Fruit fly (Drosophila melanogaster) whole organism, embryonic: ENCODE data around the gene CycB3.

Source experiments
- Antp ChIP-seq: fragments of 200-800 bp; sonication (Bioruptor generic); optimal IDR thresholded peaks from 3 replicates; lab custom pipeline; 2016; ENCODE audit warnings: missing biosample characterization, missing genetic modification characterization
- B-H1 ChIP-seq: fragments of 200-800 bp; sonication (Bioruptor generic); IDR thresholded peaks from 3 replicates; pipeline ENCODE4 v1.3.6; 2022; ENCODE audit warnings: missing biosample characterization, missing genetic modification characterization
- BtbVII ChIP-seq: fragments of 200-800 bp; sonication (Bioruptor generic); optimal IDR thresholded peaks from 3 replicates; lab custom pipeline; 2017; ENCODE audit warnings: missing biosample characterization, mild to moderate bottlenecking, missing genetic modification characterization
- C15 ChIP-seq: fragments of 200-800 bp; sonication (Bioruptor generic); IDR thresholded peaks from 3 replicates; pipeline ENCODE4 v1.3.6; 2022; ENCODE audit warnings: missing biosample characterization, missing genetic modification characterization
- CG1024 ChIP-seq: fragments of 200-800 bp; sonication (Bioruptor generic); IDR thresholded peaks from 2 replicates; pipeline ENCODE4 v1.3.6; 2022; ENCODE audit warnings: missing biosample characterization, missing genetic modification characterization
- CG10543 ChIP-seq: fragments of 200-800 bp; sonication (Bioruptor generic); optimal IDR thresholded peaks from 3 replicates; lab custom pipeline; 2017; ENCODE audit warnings: missing biosample characterization, mild to moderate bottlenecking, missing genetic modification characterization, moderate library complexity
- CG12299 ChIP-seq: fragments of 200-800 bp; sonication (Bioruptor generic); optimal IDR thresholded peaks from 2 replicates; lab custom pipeline; 2018; ENCODE audit warnings: missing biosample characterization, mild to moderate bottlenecking, missing genetic modification characterization
- CG15696 ChIP-seq: fragments of 200-800 bp; sonication (Bioruptor generic); optimal IDR thresholded peaks from 2 replicates; lab custom pipeline; 2019; ENCODE audit warnings: missing biosample characterization, mild to moderate bottlenecking, missing genetic modification characterization, moderate library complexity
- CG17359 ChIP-seq: fragments of 200-800 bp; sonication (Bioruptor generic); optimal IDR thresholded peaks from 3 replicates; lab custom pipeline; 2018; ENCODE audit warnings: missing biosample characterization, mild to moderate bottlenecking, missing genetic modification characterization, moderate library complexity
- CG17568 ChIP-seq: fragments of 200-800 bp; sonication (Bioruptor generic); optimal IDR thresholded peaks from 2 replicates; lab custom pipeline; 2018; ENCODE audit warnings: missing biosample characterization, mild to moderate bottlenecking, missing genetic modification characterization, moderate library complexity
- CG31224 ChIP-seq: fragments of 200-800 bp; sonication (Bioruptor generic); IDR thresholded peaks from 2 replicates; pipeline ENCODE4 v1.3.6; 2022; ENCODE audit warnings: missing biosample characterization, missing genetic modification characterization
- CG32532 ChIP-seq: fragments of 200-800 bp; sonication (Bioruptor generic); IDR thresholded peaks from 2 replicates; pipeline ENCODE4 v1.3.6; 2022; ENCODE audit warnings: missing biosample characterization, missing genetic modification characterization
- CG33213 ChIP-seq: fragments of 200-800 bp; sonication (Bioruptor generic); optimal IDR thresholded peaks from 3 replicates; lab custom pipeline; 2016; ENCODE audit warnings: missing biosample characterization, missing genetic modification characterization
- CG3847 ChIP-seq: fragments of 200-800 bp; sonication (Bioruptor generic); IDR thresholded peaks from 2 replicates; pipeline ENCODE4 v1.3.6; 2022; ENCODE audit warnings: missing biosample characterization, missing genetic modification characterization
- CG6254 ChIP-seq: fragments of 200-800 bp; sonication (Bioruptor generic); optimal IDR thresholded peaks from 3 replicates; lab custom pipeline; 2017; ENCODE audit warnings: mild to moderate bottlenecking, missing biosample characterization, missing genetic modification reagents, missing genetic modification characterization
- CG6272 ChIP-seq: fragments of 200-800 bp; sonication (Bioruptor generic); IDR thresholded peaks from 2 replicates; pipeline ENCODE4 v1.3.6; 2022; ENCODE audit warnings: missing biosample characterization, missing genetic modification characterization
- CG7745 ChIP-seq: fragments of 200-800 bp; sonication (Bioruptor generic); optimal IDR thresholded peaks from 2 replicates; lab custom pipeline; 2018; ENCODE audit warnings: missing biosample characterization, mild to moderate bottlenecking, missing genetic modification characterization, moderate library complexity
- CG9609 ChIP-seq: fragments of 200-800 bp; sonication (Bioruptor generic); optimal IDR thresholded peaks from 3 replicates; lab custom pipeline; 2016; ENCODE audit warnings: missing biosample characterization, missing genetic modification characterization
- Dek ChIP-seq: fragments of 200-800 bp; sonication (Bioruptor generic); optimal IDR thresholded peaks from 3 replicates; lab custom pipeline; 2019; ENCODE audit warnings: missing biosample characterization, mild to moderate bottlenecking, missing genetic modification characterization, moderate library complexity
- Dll ChIP-seq: fragments of 200-800 bp; sonication (Bioruptor generic); IDR thresholded peaks from 4 replicates; pipeline ENCODE4 v1.3.6; 2022; ENCODE audit warnings: missing biosample characterization, missing genetic modification characterization; ENCODE audit not compliant: partially characterized antibody
- Dp ChIP-seq: fragments of 200-800 bp; sonication (Bioruptor generic); optimal IDR thresholded peaks from 2 replicates; lab custom pipeline; 2018; ENCODE audit warnings: missing biosample characterization, mild to moderate bottlenecking, missing genetic modification characterization, moderate library complexity
- Elba2 ChIP-seq: fragments of 200-800 bp; sonication (Bioruptor generic); optimal IDR thresholded peaks from 3 replicates; lab custom pipeline; 2016; ENCODE audit warnings: missing biosample characterization, missing genetic modification characterization
- HLHmδ ChIP-seq: fragments of 200-800 bp; sonication (Bioruptor generic); optimal IDR thresholded peaks from 2 replicates; lab custom pipeline; 2018; ENCODE audit warnings: missing biosample characterization, mild to moderate bottlenecking, missing genetic modification characterization, moderate library complexity
- Hmr ChIP-seq: fragments of 200-800 bp; sonication (Bioruptor generic); optimal IDR thresholded peaks from 3 replicates; lab custom pipeline; 2017; ENCODE audit warnings: mild to moderate bottlenecking, missing biosample characterization, missing genetic modification reagents, missing genetic modification characterization
- Hr39 ChIP-seq: fragments of >200 bp; optimal IDR thresholded peaks from 2 replicates; lab custom pipeline; 2017
- Kr ChIP-seq: fragments of 200-800 bp; sonication (Bioruptor generic); optimal IDR thresholded peaks from 2 replicates; lab custom pipeline; 2017; ENCODE audit warnings: missing biosample characterization, mild to moderate bottlenecking, missing genetic modification characterization
- Mad ChIP-seq: fragments of 200-800 bp; sonication (Bioruptor generic); optimal IDR thresholded peaks from 2 replicates; lab custom pipeline; 2016; ENCODE audit warnings: missing biosample characterization, missing genetic modification characterization
- Max ChIP-seq: fragments of 200-800 bp; sonication (Bioruptor generic); optimal IDR thresholded peaks from 2 replicates; lab custom pipeline; 2016; ENCODE audit warnings: missing biosample characterization, mild to moderate bottlenecking, missing genetic modification characterization
- Mes4 ChIP-seq: fragments of 200-800 bp; sonication (Bioruptor generic); optimal IDR thresholded peaks from 2 replicates; lab custom pipeline; 2016; ENCODE audit warnings: missing biosample characterization, missing genetic modification characterization
- Opbp ChIP-seq: fragments of 200-800 bp; sonication (Bioruptor generic); IDR thresholded peaks from 3 replicates; pipeline ENCODE4 v1.3.6; 2022; ENCODE audit warnings: missing biosample characterization, missing genetic modification characterization; ENCODE audit not compliant: partially characterized antibody
- Ravus ChIP-seq: fragments of 200-800 bp; sonication (Bioruptor generic); IDR thresholded peaks from 2 replicates; pipeline ENCODE4 v1.3.6; 2022; ENCODE audit warnings: missing biosample characterization, missing genetic modification characterization
- Usf ChIP-seq: fragments of 200-800 bp; sonication (Bioruptor generic); optimal IDR thresholded peaks from 2 replicates; lab custom pipeline; 2017; ENCODE audit warnings: missing genotype, missing biosample characterization, missing genetic modification characterization
- Vsx1 ChIP-seq: fragments of 200-800 bp; sonication (Bioruptor generic); optimal IDR thresholded peaks from 2 replicates; lab custom pipeline; 2017; ENCODE audit warnings: missing biosample characterization, mild to moderate bottlenecking, missing genetic modification characterization, missing genetic modification reagents
- ato ChIP-seq: fragments of 200-800 bp; sonication (Bioruptor generic); IDR thresholded peaks from 2 replicates; pipeline ENCODE4 v1.3.6; 2022; ENCODE audit warnings: missing biosample characterization, missing genetic modification characterization; ENCODE audit not compliant: partially characterized antibody
- caup ChIP-seq: fragments of 200-800 bp; sonication (Bioruptor generic); optimal IDR thresholded peaks from 3 replicates; lab custom pipeline; 2017; ENCODE audit warnings: missing biosample characterization, mild to moderate bottlenecking, missing genetic modification characterization, moderate library complexity; ENCODE audit not compliant: severe bottlenecking
- cg ChIP-seq: fragments of 200-800 bp; sonication (Bioruptor generic); optimal IDR thresholded peaks from 3 replicates; lab custom pipeline; 2019; ENCODE audit warnings: missing biosample characterization, mild to moderate bottlenecking, missing genetic modification characterization, moderate library complexity
- fd64A ChIP-seq: fragments of 200-800 bp; sonication (Bioruptor generic); optimal IDR thresholded peaks from 3 replicates; lab custom pipeline; 2018; ENCODE audit warnings: missing biosample characterization, mild to moderate bottlenecking, missing genetic modification characterization
- fru ChIP-seq: fragments of >200 bp; optimal IDR thresholded peaks from 2 replicates; lab custom pipeline; 2017
- ftz-f1 ChIP-seq: fragments of 200-800 bp; sonication (Bioruptor generic); optimal IDR thresholded peaks from 2 replicates; lab custom pipeline; 2016; ENCODE audit warnings: missing biosample characterization, missing genetic modification characterization
- fu2 ChIP-seq: fragments of 200-800 bp; sonication (Bioruptor generic); optimal IDR thresholded peaks from 2 replicates; lab custom pipeline; 2016; ENCODE audit warnings: missing biosample characterization, missing genetic modification characterization
- gcm2 ChIP-seq: fragments of 200-800 bp; sonication (Bioruptor generic); optimal IDR thresholded peaks from 2 replicates; lab custom pipeline; 2016; ENCODE audit warnings: missing biosample characterization, missing genetic modification characterization
- maf-S ChIP-seq: fragments of 200-800 bp; sonication (Bioruptor generic); optimal IDR thresholded peaks from 2 replicates; lab custom pipeline; 2016; ENCODE audit warnings: missing biosample characterization, missing genetic modification characterization
- pb ChIP-seq: fragments of 200-800 bp; sonication (Bioruptor generic); optimal IDR thresholded peaks from 3 replicates; lab custom pipeline; 2016; ENCODE audit warnings: missing biosample characterization, missing genetic modification characterization
- phol ChIP-seq: fragments of 200-800 bp; sonication (Bioruptor generic); optimal IDR thresholded peaks from 3 replicates; lab custom pipeline; 2018; ENCODE audit warnings: missing biosample characterization, mild to moderate bottlenecking, missing genetic modification characterization, moderate library complexity
- pum ChIP-seq: fragments of 200-800 bp; sonication (Bioruptor generic); optimal IDR thresholded peaks from 2 replicates; lab custom pipeline; 2016; ENCODE audit warnings: missing biosample characterization, missing genetic modification characterization
- pzg ChIP-seq: fragments of 200-800 bp; sonication (Bioruptor generic); optimal IDR thresholded peaks from 3 replicates; lab custom pipeline; 2018; ENCODE audit warnings: missing biosample characterization, mild to moderate bottlenecking, missing genetic modification characterization, moderate library complexity
- scrt ChIP-seq: fragments of 200-800 bp; sonication (Bioruptor generic); optimal IDR thresholded peaks from 2 replicates; lab custom pipeline; 2018; ENCODE audit warnings: missing biosample characterization, mild to moderate bottlenecking, missing genetic modification characterization, moderate library complexity
- tx ChIP-seq: fragments of 200-800 bp; sonication (Bioruptor generic); optimal IDR thresholded peaks from 2 replicates; lab custom pipeline; 2016; ENCODE audit warnings: missing biosample characterization, missing genetic modification characterization
- unc-4 ChIP-seq: fragments of 200-800 bp; sonication (Bioruptor generic); IDR thresholded peaks from 2 replicates; pipeline ENCODE4 v1.3.6; 2022; ENCODE audit warnings: missing biosample characterization, missing genetic modification characterization; ENCODE audit not compliant: partially characterized antibody

Gene CycB3

dm6 chr3R:24917814-24918636 is 47.4 kb upstream of the CycB3 start, which contains the start of the genes PIG-S, sud1 and CG11168 (continued):
- TF ChIP-seq Mes4: no peak
- no peak for TF ChIP-seq pb (GFP tag; lab: Kevin White, UChicago)
- TF ChIP-seq CG32532 (GFP tag; lab: Robert Waterston, UW): peak; percentile 58
- TF ChIP-seq pum (GFP tag; lab: Kevin White, UChicago): no peak
- TF ChIP-seq ato: 0 out of 2 replicates have a peak, but pooled peaks have one; percentile 29
- TF ChIP-seq ftz-f1 (GFP tag; lab: Kevin White, UChicago): peak; percentile 93
- TF ChIP-seq unc-4 (GFP tag; lab: Robert Waterston, UW): peak; percentile 93
- TF ChIP-seq Mad (GFP tag; lab: Kevin White, UChicago): no peak
- peak; percentile 98 for TF ChIP-seq Dll (GFP tag; lab: Robert Waterston, UW)
- no peak for TF ChIP-seq CG33213
- no peak; the same call in 2 of the 3 replicates for TF ChIP-seq B-H1 (GFP tag; lab: Robert Waterston, UW)
- no peak for TF ChIP-seq cg (GFP tag; lab: Kevin White, UChicago)
- no peak for TF ChIP-seq gcm2 (GFP tag; lab: Kevin White, UChicago)
- no peak for TF ChIP-seq CG17568 (GFP tag; lab: Kevin White, UChicago)
- TF ChIP-seq fru (lab: Kevin White, UChicago): no peak
- peak; percentile 72 for TF ChIP-seq Dek
- TF ChIP-seq Opbp (GFP tag; lab: Robert Waterston, UW): peak; percentile 79
- TF ChIP-seq maf-S: no peak
- no peak for TF ChIP-seq Ravus
- TF ChIP-seq Usf (GFP tag; lab: Kevin White, UChicago): peak; percentile 49
- no peak for TF ChIP-seq fu2 (GFP tag; lab: Kevin White, UChicago)
- peak; percentile 42 for TF ChIP-seq CG17359 (tag; lab: Kevin White, UChicago)
- no peak for TF ChIP-seq BtbVII (GFP tag; lab: Kevin White, UChicago)
- peak; percentile 81 for TF ChIP-seq phol (tag; lab: Kevin White, UChicago)
- peak; percentile 63 for TF ChIP-seq CG15696 (tag; lab: Kevin White, UChicago)
- peak; percentile 10 for TF ChIP-seq Antp (GFP tag; lab: Kevin White, UChicago)
- no peak for TF ChIP-seq Dp (GFP tag; lab: Kevin White, UChicago)
- peak; percentile 50 for TF ChIP-seq caup
- no peak for TF ChIP-seq Hr39 (lab: Kevin White, UChicago)
- TF ChIP-seq CG6254 (GFP tag; lab: Kevin White, UChicago): no peak
- no peak for TF ChIP-seq Kr (GFP tag; lab: Kevin White, UChicago)
- no peak for TF ChIP-seq CG1024 (GFP tag; lab: Robert Waterston, UW)
- no peak for TF ChIP-seq fd64A (GFP tag; lab: Kevin White, UChicago)
- no peak for TF ChIP-seq Max (GFP tag; lab: Kevin White, UChicago)
- TF ChIP-seq Vsx1 (GFP tag; lab: Kevin White, UChicago): peak; percentile 90
- TF ChIP-seq scrt (GFP tag; lab: Kevin White, UChicago): no peak
- peak; percentile 76 for TF ChIP-seq CG3847 (GFP tag; lab: Robert Waterston, UW)
- peak; percentile 56 for TF ChIP-seq pzg (GFP tag; lab: Kevin White, UChicago)
- TF ChIP-seq C15: no peak
- TF ChIP-seq CG10543: peak; percentile 20
- TF ChIP-seq tx (GFP tag; lab: Kevin White, UChicago): no peak
- no peak for TF ChIP-seq CG12299 (tag; lab: Kevin White, UChicago)
- peak; percentile 59 for TF ChIP-seq CG6272 (GFP tag; lab: Robert Waterston, UW)
- TF ChIP-seq CG9609 (GFP tag; lab: Kevin White, UChicago): no peak
- TF ChIP-seq HLHmδ (GFP tag; lab: Kevin White, UChicago): no peak
- TF ChIP-seq CG7745: no peak
- TF ChIP-seq CG31224 (GFP tag; lab: Robert Waterston, UW): peak; percentile 32; the same call in 1 of the 2 replicates
- TF ChIP-seq Hmr (GFP tag; lab: Kevin White, UChicago): no peak
- peak; percentile 41 for TF ChIP-seq Elba2 (GFP tag; lab: Kevin White, UChicago)
